Worm (Caenorhabditis elegans): Measurements from ENCODE around the gene lipl-5.

Gene lipl-5

DNA sequence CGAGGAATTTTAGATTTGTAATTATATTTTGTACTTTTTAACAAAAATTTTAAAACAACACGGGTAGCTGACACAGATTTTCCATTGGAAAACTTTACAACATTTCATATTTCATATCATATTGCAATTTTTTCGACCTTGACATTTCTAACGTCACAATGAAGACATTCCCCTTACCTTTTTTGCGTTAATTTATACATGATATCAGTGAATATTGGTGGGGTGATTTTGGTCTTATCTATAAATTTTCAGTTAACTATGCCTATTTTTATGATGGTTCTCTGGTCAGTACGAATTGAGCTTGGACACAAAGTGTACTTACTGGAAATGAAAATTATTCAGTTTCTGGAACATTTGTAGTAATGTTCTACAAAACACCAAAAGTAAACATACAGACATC lies 1.0 kb upstream of the lipl-5 start:
- TF ChIP-seq fos-1 (tag; optimal IDR thresholded peaks at IDR 0.05): peak; percentile 52
- TF ChIP-seq gmeb-1 (tag; optimal IDR thresholded peaks at IDR 0.05): no peak
- no peak for TF ChIP-seq ztf-1 (GFP tag; conservative IDR thresholded peaks at IDR 0.05)
- TF ChIP-seq crh-2 (tag; optimal IDR thresholded peaks at IDR 0.05): peak; percentile 36

DNA sequence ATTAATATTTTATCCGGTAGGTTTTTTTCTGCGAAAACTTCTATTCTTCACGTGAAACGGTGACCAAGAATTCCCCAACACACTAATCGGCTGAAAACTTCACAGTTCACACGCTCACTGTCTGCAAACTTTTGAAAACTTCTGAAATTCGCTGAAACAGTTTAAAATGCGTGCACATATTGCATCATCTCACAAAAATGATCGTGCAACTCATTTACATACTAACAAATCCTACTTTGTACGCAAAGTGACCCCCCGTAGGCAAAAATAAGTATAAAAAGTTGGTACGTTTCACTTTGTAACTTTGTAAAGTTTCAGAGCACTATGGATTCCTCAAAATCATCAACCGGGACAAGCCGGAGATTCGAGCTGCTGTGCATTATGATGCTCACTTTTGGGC lies 2.9 kb downstream of the lipl-5 start, which contains the start of gene ZK6.6:
ZK6.6 (plus strand) TSS at position 301 of the 400 bp plus-strand sequence.
- TF ChIP-seq snpc-4 (tag; optimal IDR thresholded peaks at IDR 0.05): no peak
- no peak for TF ChIP-seq ceh-82 (tag; optimal IDR thresholded peaks at IDR 0.05)
- no peak for TF ChIP-seq mdl-1 (tag; optimal IDR thresholded peaks at IDR 0.05)
- no peak for TF ChIP-seq ceh-16 (tag; optimal IDR thresholded peaks at IDR 0.05)
- no peak for TF ChIP-seq skn-1 (tag; optimal IDR thresholded peaks at IDR 0.05)
- TF ChIP-seq R02D3.7 (tag; optimal IDR thresholded peaks at IDR 0.05): no peak
- no peak for TF ChIP-seq unc-55 (GFP tag; optimal IDR thresholded peaks at IDR 0.05)
- no peak for TF ChIP-seq elt-3 (tag; optimal IDR thresholded peaks at IDR 0.05)
- TF ChIP-seq aly-2 (tag; optimal IDR thresholded peaks at IDR 0.05): no peak
- TF ChIP-seq ztf-1 (GFP tag; conservative IDR thresholded peaks at IDR 0.05): no peak
- no peak for TF ChIP-seq mab-5 (tag; optimal IDR thresholded peaks at IDR 0.05)
- no peak for TF ChIP-seq lin-11 (tag; optimal IDR thresholded peaks at IDR 0.05)
- TF ChIP-seq lin-13 (GFP tag; optimal IDR thresholded peaks at IDR 0.05): no peak
- no peak for TF ChIP-seq mbf-1 (tag; optimal IDR thresholded peaks at IDR 0.05)
- TF ChIP-seq lsy-2 (tag; optimal IDR thresholded peaks at IDR 0.05): no peak
- TF ChIP-seq nhr-12 (tag; optimal IDR thresholded peaks at IDR 0.05): no peak
- no peak for TF ChIP-seq ama-1 (optimal IDR thresholded peaks at IDR 0.05)
- TF ChIP-seq ztf-4 (tag; optimal IDR thresholded peaks at IDR 0.05): no peak

DNA sequence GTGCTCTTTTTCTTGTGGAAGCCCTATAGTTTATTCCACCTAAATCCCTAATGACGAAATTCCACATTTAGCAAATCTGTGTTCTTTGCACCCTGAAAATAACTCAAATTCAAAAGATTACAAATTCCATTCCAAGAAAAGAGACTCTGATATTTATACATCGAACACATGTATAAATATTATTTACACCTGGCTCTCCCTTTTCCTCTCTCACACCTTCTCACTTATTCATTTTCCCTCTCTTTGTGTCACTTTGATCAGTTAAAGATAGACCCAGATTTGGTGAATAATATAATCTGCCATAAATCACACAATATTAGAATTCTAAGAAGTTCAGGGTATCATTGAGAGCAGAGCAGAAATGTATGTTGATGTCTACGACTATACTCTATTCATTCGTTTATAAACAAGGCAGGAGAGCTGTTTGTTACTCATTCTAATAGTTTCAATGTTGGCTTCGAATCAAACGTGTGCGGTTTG lies 6.7 kb downstream of the lipl-5 start, which contains the start of gene nhr-254:
nhr-254 (plus strand) TSS at position 430 of the 480 bp plus-strand sequence.
- TF ChIP-seq ceh-16 (tag; optimal IDR thresholded peaks at IDR 0.05) (no peak), gmeb-1 (tag; optimal IDR thresholded peaks at IDR 0.05) (no peak), nhr-25 (tag; optimal IDR thresholded peaks at IDR 0.05) (no peak), crh-2 (tag; optimal IDR thresholded peaks at IDR 0.05) (no peak), lin-11 (tag; optimal IDR thresholded peaks at IDR 0.05) (no peak), fos-1 (tag; optimal IDR thresholded peaks at IDR 0.05) (no peak), nhr-6 (tag; optimal IDR thresholded peaks at IDR 0.05) (no peak), mbf-1 (tag; optimal IDR thresholded peaks at IDR 0.05) (no peak), ztf-4 (tag; optimal IDR thresholded peaks at IDR 0.05) (no peak), nhr-237 (tag; optimal IDR thresholded peaks at IDR 0.05) (no peak), peb-1 (tag; optimal IDR thresholded peaks at IDR 0.05) (no peak), unc-55 (GFP tag; optimal IDR thresholded peaks at IDR 0.05) (no peak), R02D3.7 (tag; optimal IDR thresholded peaks at IDR 0.05) (no peak), nhr-23 (tag; optimal IDR thresholded peaks at IDR 0.05) (no peak), nhr-21 (tag; optimal IDR thresholded peaks at IDR 0.05) (no peak), lin-13 (GFP tag; optimal IDR thresholded peaks at IDR 0.05) (no peak), elt-1 (tag; optimal IDR thresholded peaks at IDR 0.05) (no peak), ceh-82 (tag; optimal IDR thresholded peaks at IDR 0.05) (no peak), F13H6.1 (tag; optimal IDR thresholded peaks at IDR 0.05) (no peak), nhr-129 (tag; optimal IDR thresholded peaks at IDR 0.05) (no peak)

DNA sequence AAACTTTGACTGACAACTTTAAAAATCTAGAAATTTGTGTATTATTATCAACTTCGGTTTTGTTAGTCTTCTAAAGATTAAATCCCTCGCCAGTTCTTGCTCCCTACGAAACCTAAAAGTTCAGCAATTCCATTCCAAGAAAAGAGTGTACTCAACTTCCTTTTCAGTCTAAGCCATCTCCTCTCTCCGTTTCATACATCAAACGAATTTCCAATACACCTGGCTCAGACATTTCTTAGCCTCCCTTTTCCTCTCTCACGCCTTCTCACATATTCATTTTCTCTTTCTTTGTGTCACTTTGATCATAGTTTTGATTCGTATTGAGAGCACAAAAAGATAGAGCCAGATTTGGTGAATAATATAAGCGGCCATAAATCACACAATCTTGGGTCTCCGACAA lies 10.8 kb downstream of the lipl-5 start, which contains the start of gene nhr-253:
nhr-253 (plus strand) TSS at position 285 of the 400 bp plus-strand sequence.
- TF ChIP-seq nhr-77 (tag; optimal IDR thresholded peaks at IDR 0.05): no peak
- TF ChIP-seq R02D3.7 (tag; optimal IDR thresholded peaks at IDR 0.05): no peak
- no peak for TF ChIP-seq alr-1 (tag; optimal IDR thresholded peaks at IDR 0.05)
- TF ChIP-seq C34F6.9 (tag; optimal IDR thresholded peaks at IDR 0.05): no peak
- no peak for TF ChIP-seq peb-1 (tag; optimal IDR thresholded peaks at IDR 0.05)
- no peak for TF ChIP-seq ztf-4 (tag; optimal IDR thresholded peaks at IDR 0.05)
- no peak for TF ChIP-seq gmeb-1 (tag; optimal IDR thresholded peaks at IDR 0.05)
- TF ChIP-seq ceh-16 (tag; optimal IDR thresholded peaks at IDR 0.05): no peak
- TF ChIP-seq dmd-4 (tag; optimal IDR thresholded peaks at IDR 0.05): no peak
- TF ChIP-seq mab-5 (tag; optimal IDR thresholded peaks at IDR 0.05): no peak
- no peak for TF ChIP-seq snpc-4 (tag; optimal IDR thresholded peaks at IDR 0.05)
- TF ChIP-seq nhr-6 (tag; optimal IDR thresholded peaks at IDR 0.05): no peak

DNA sequence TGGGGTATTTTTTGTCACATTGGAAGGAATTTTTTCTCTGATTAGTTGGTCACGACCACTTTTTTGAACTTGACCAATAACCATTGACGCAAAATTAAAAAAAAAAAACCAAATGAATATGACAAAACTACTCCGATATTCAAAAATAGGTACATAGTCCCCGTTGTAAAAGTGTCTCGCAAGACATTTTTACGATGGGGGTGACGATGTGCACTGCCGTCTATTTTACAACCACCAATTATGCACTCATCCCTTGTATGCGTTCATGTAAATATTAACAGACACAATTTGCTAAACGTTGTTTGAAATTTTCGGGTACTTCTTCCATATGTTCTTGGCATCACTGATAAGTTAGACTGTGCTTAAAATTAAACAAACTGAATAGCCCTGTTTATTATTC lies 14.2 kb downstream of the lipl-5 start, which contains the start of gene scl-27:
scl-27 (plus strand) TSS at position 301 of the 400 bp plus-strand sequence.
- TF ChIP-seq mbf-1 (tag; optimal IDR thresholded peaks at IDR 0.05) (no peak), nhr-23 (tag; optimal IDR thresholded peaks at IDR 0.05) (no peak), ceh-16 (tag; optimal IDR thresholded peaks at IDR 0.05) (no peak), F13H6.1 (tag; optimal IDR thresholded peaks at IDR 0.05) (no peak), nhr-10 (tag; optimal IDR thresholded peaks at IDR 0.05) (no peak), C34F6.9 (tag; optimal IDR thresholded peaks at IDR 0.05) (no peak), nhr-25 (tag; optimal IDR thresholded peaks at IDR 0.05) (no peak), Y55F3AM.14 (GFP tag; optimal IDR thresholded peaks at IDR 0.05) (no peak), nhr-129 (tag; optimal IDR thresholded peaks at IDR 0.05) (no peak), nhr-6 (tag; optimal IDR thresholded peaks at IDR 0.05) (no peak), lin-11 (tag; optimal IDR thresholded peaks at IDR 0.05) (no peak), mdl-1 (tag; optimal IDR thresholded peaks at IDR 0.05) (no peak), nhr-21 (tag; optimal IDR thresholded peaks at IDR 0.05) (no peak), elt-3 (tag; optimal IDR thresholded peaks at IDR 0.05) (no peak), gmeb-1 (tag; optimal IDR thresholded peaks at IDR 0.05) (no peak), snpc-4 (tag; optimal IDR thresholded peaks at IDR 0.05) (no peak), peb-1 (tag; optimal IDR thresholded peaks at IDR 0.05) (no peak), sem-4 (tag; optimal IDR thresholded peaks at IDR 0.05) (no peak)

Data from whole organism, L2 larva.